Fruit fly (Drosophila melanogaster) whole organism, embryonic: Measurements from ENCODE around the gene lectin-37Da.

Experiments used
- Adf1 ChIP-seq: fragments of 200-800 bp; sonication (Bioruptor generic); IDR thresholded peaks from 2 replicates; pipeline ENCODE4 v1.3.6; 2022; ENCODE audit warnings: missing biosample characterization, missing genetic modification characterization
- CG11085 ChIP-seq: fragments of 200-800 bp; sonication (Bioruptor generic); IDR thresholded peaks from 2 replicates; pipeline ENCODE4 v1.3.6; 2022; ENCODE audit warnings: missing biosample characterization, missing genetic modification characterization
- CG11247 ChIP-seq: fragments of 200-800 bp; sonication (Bioruptor generic); IDR thresholded peaks from 2 replicates; pipeline ENCODE4 v1.3.6; 2022; ENCODE audit warnings: missing biosample characterization, missing genetic modification characterization
- CG11398 ChIP-seq: fragments of 200-800 bp; sonication (Bioruptor generic); optimal IDR thresholded peaks from 2 replicates; lab custom pipeline; 2016; ENCODE audit warnings: missing biosample characterization, missing genetic modification characterization
- CG11696 ChIP-seq: fragments of 200-800 bp; sonication (Bioruptor generic); IDR thresholded peaks from 2 replicates; pipeline ENCODE4 v1.3.6; 2022; ENCODE audit warnings: missing biosample characterization, missing genetic modification characterization
- CG15696 ChIP-seq: fragments of 200-800 bp; sonication (Bioruptor generic); optimal IDR thresholded peaks from 2 replicates; lab custom pipeline; 2019; ENCODE audit warnings: missing biosample characterization, mild to moderate bottlenecking, missing genetic modification characterization, moderate library complexity
- CG4360 ChIP-seq: fragments of 200-800 bp; sonication (Bioruptor generic); IDR thresholded peaks from 2 replicates; pipeline ENCODE4 v1.3.6; 2022; ENCODE audit warnings: missing biosample characterization, missing genetic modification characterization
- CG6791 ChIP-seq: fragments of 200-800 bp; sonication (Bioruptor generic); IDR thresholded peaks from 3 replicates; pipeline ENCODE4 v1.3.6; 2022; ENCODE audit warnings: missing biosample characterization, missing genetic modification characterization; ENCODE audit not compliant: partially characterized antibody
- CG8359 ChIP-seq: fragments of 200-800 bp; sonication (Bioruptor generic); optimal IDR thresholded peaks from 2 replicates; lab custom pipeline; 2017; ENCODE audit warnings: missing biosample characterization, mild to moderate bottlenecking, missing genetic modification characterization, borderline replicate concordance
- CG8478 ChIP-seq: fragments of >200 bp; optimal IDR thresholded peaks from 2 replicates; lab custom pipeline; 2018
- CG9215 ChIP-seq: fragments of 200-800 bp; sonication (Bioruptor generic); IDR thresholded peaks from 2 replicates; pipeline ENCODE4 v1.3.6; 2022; ENCODE audit warnings: missing biosample characterization, missing genetic modification characterization
- CG9609 ChIP-seq: fragments of 200-800 bp; sonication (Bioruptor generic); optimal IDR thresholded peaks from 3 replicates; lab custom pipeline; 2016; ENCODE audit warnings: missing biosample characterization, missing genetic modification characterization
- CG9932 ChIP-seq: fragments of 200-800 bp; sonication (Bioruptor generic); IDR thresholded peaks from 2 replicates; pipeline ENCODE4 v1.3.6; 2022; ENCODE audit warnings: missing biosample characterization, missing genetic modification characterization
- Camta ChIP-seq: fragments of 200-800 bp; sonication (Bioruptor generic); optimal IDR thresholded peaks from 2 replicates; lab custom pipeline; 2016; ENCODE audit warnings: missing biosample characterization, missing genetic modification characterization
- D ChIP-seq, 2 experiments: fragments of 200-800 bp in 1 of 2; fragments of >200 bp in 1 of 2; sonication (Bioruptor generic) in 1 of 2; optimal IDR thresholded peaks; 2 replicates in 1 of 2; 3 replicates in 1 of 2; lab custom pipeline; 2017; ENCODE audit warnings: mild to moderate bottlenecking in 1 of 2, missing biosample characterization in 1 of 2, missing genetic modification characterization in 1 of 2, missing genetic modification reagents in 1 of 2
- Deaf1 ChIP-seq: fragments of 200-800 bp; optimal IDR thresholded peaks from 3 replicates; lab custom pipeline; 2019; ENCODE audit warnings: missing biosample characterization, mild to moderate bottlenecking, missing genetic modification characterization, moderate library complexity
- Dp ChIP-seq: fragments of 200-800 bp; sonication (Bioruptor generic); optimal IDR thresholded peaks from 2 replicates; lab custom pipeline; 2018; ENCODE audit warnings: missing biosample characterization, mild to moderate bottlenecking, missing genetic modification characterization, moderate library complexity
- Drgx ChIP-seq: fragments of 200-800 bp; sonication (Bioruptor generic); IDR thresholded peaks from 2 replicates; pipeline ENCODE4 v1.3.6; 2022; ENCODE audit warnings: missing biosample characterization, missing genetic modification characterization
- Fer2 ChIP-seq: fragments of 200-800 bp; sonication (Bioruptor generic); optimal IDR thresholded peaks from 2 replicates; lab custom pipeline; 2018; ENCODE audit warnings: missing biosample characterization, mild to moderate bottlenecking, missing genetic modification characterization, moderate library complexity
- Fer3 ChIP-seq: fragments of 200-800 bp; sonication (Bioruptor generic); optimal IDR thresholded peaks from 2 replicates; lab custom pipeline; 2018; ENCODE audit warnings: missing biosample characterization, mild to moderate bottlenecking, missing genetic modification characterization, moderate library complexity
- Jarid2 ChIP-seq: fragments of 200-800 bp; sonication (Bioruptor generic); optimal IDR thresholded peaks from 3 replicates; lab custom pipeline; 2017; ENCODE audit warnings: mild to moderate bottlenecking, missing biosample characterization, missing genetic modification reagents, missing genetic modification characterization
- Mad ChIP-seq: fragments of 200-800 bp; sonication (Bioruptor generic); optimal IDR thresholded peaks from 2 replicates; lab custom pipeline; 2016; ENCODE audit warnings: missing biosample characterization, missing genetic modification characterization
- Mes4 ChIP-seq: fragments of 200-800 bp; sonication (Bioruptor generic); optimal IDR thresholded peaks from 2 replicates; lab custom pipeline; 2016; ENCODE audit warnings: missing biosample characterization, missing genetic modification characterization
- Nf-YB ChIP-seq: fragments of 200-800 bp; sonication (Bioruptor generic); optimal IDR thresholded peaks from 3 replicates; lab custom pipeline; 2019; ENCODE audit warnings: missing biosample characterization, mild to moderate bottlenecking, missing genetic modification characterization, moderate library complexity
- Nf-YC ChIP-seq: fragments of 200-800 bp; optimal IDR thresholded peaks from 3 replicates; lab custom pipeline; 2019; ENCODE audit warnings: missing biosample characterization, mild to moderate bottlenecking, missing genetic modification characterization, moderate library complexity
- Rfx ChIP-seq: fragments of 200-800 bp; sonication (Bioruptor generic); IDR thresholded peaks from 2 replicates; pipeline ENCODE4 v1.3.6; 2022; ENCODE audit warnings: missing biosample characterization, missing genetic modification characterization
- Side ChIP-seq: fragments of 200-800 bp; sonication (Bioruptor generic); optimal IDR thresholded peaks from 2 replicates; lab custom pipeline; 2016; ENCODE audit warnings: missing biosample characterization, missing genetic modification characterization
- Taf1 ChIP-seq: fragments of 200-800 bp; sonication (Bioruptor generic); IDR thresholded peaks from 2 replicates; pipeline ENCODE4 v1.3.6; 2022; ENCODE audit warnings: missing biosample characterization, missing genetic modification characterization
- Trl ChIP-seq, 3 experiments: fragments of >200 bp in 2 of 3; fragments of 200-800 bp in 1 of 3; sonication (Bioruptor generic) in 1 of 3; optimal IDR thresholded peaks; 2 replicates in 1 of 3; 3 replicates in 2 of 3; lab custom pipeline; 2016 to 2017; ENCODE audit warnings: missing biosample characterization in 1 of 3, missing genetic modification characterization in 1 of 3
- Xrp1 ChIP-seq: fragments of 200-800 bp; sonication (Bioruptor generic); IDR thresholded peaks from 2 replicates; pipeline ENCODE4 v1.3.6; 2022; ENCODE audit warnings: missing biosample characterization, missing genetic modification characterization
- abd-A ChIP-seq: fragments of 200-800 bp; sonication (Bioruptor generic); optimal IDR thresholded peaks from 3 replicates; lab custom pipeline; 2019; ENCODE audit warnings: missing biosample characterization, mild to moderate bottlenecking, missing genetic modification characterization, moderate library complexity
- cato ChIP-seq: fragments of 200-800 bp; sonication (Bioruptor generic); optimal IDR thresholded peaks from 2 replicates; lab custom pipeline; 2016; ENCODE audit warnings: missing biosample characterization, missing genetic modification characterization, borderline replicate concordance
- cg ChIP-seq: fragments of 200-800 bp; sonication (Bioruptor generic); optimal IDR thresholded peaks from 3 replicates; lab custom pipeline; 2019; ENCODE audit warnings: missing biosample characterization, mild to moderate bottlenecking, missing genetic modification characterization, moderate library complexity
- chinmo ChIP-seq: fragments of 200-800 bp; sonication (Bioruptor generic); IDR thresholded peaks from 4 replicates; pipeline ENCODE4 v1.3.6; 2022; ENCODE audit warnings: missing biosample characterization, missing genetic modification characterization; ENCODE audit not compliant: partially characterized antibody
- dysf ChIP-seq: fragments of 200-800 bp; sonication (Bioruptor generic); IDR thresholded peaks from 3 replicates; pipeline ENCODE4 v1.3.6; 2022; ENCODE audit warnings: missing biosample characterization, missing genetic modification characterization
- grau ChIP-seq: fragments of 200-800 bp; optimal IDR thresholded peaks from 3 replicates; lab custom pipeline; 2019; ENCODE audit warnings: missing biosample characterization, mild to moderate bottlenecking, missing genetic modification characterization, moderate library complexity
- hbn ChIP-seq: fragments of 200-800 bp; sonication (Bioruptor generic); IDR thresholded peaks from 2 replicates; pipeline ENCODE4 v1.3.6; 2022; ENCODE audit warnings: missing biosample characterization, missing genetic modification characterization; ENCODE audit not compliant: partially characterized antibody
- lab ChIP-seq: fragments of 200-800 bp; sonication (Bioruptor generic); optimal IDR thresholded peaks from 3 replicates; lab custom pipeline; 2017; ENCODE audit warnings: missing biosample characterization, missing genetic modification characterization, mild to moderate bottlenecking, moderate library complexity, missing genetic modification reagents
- lmd ChIP-seq: fragments of 200-800 bp; sonication (Bioruptor generic); IDR thresholded peaks from 2 replicates; pipeline ENCODE4 v1.3.6; 2022; ENCODE audit warnings: missing biosample characterization, missing genetic modification characterization
- lola ChIP-seq, 3 experiments: fragments of >200 bp in 2 of 3; fragments of 200-800 bp in 1 of 3; sonication (Bioruptor generic) in 1 of 3; optimal IDR thresholded peaks; 2 replicates each; lab custom pipeline; 2017 to 2019; ENCODE audit warnings: missing biosample characterization in 3 of 3, missing genetic modification characterization in 3 of 3, mild to moderate bottlenecking in 1 of 3, moderate library complexity in 1 of 3
- nerfin-1 ChIP-seq: fragments of 200-800 bp; sonication (Bioruptor generic); optimal IDR thresholded peaks from 3 replicates; lab custom pipeline; 2019; ENCODE audit warnings: missing biosample characterization, mild to moderate bottlenecking, missing genetic modification characterization, moderate library complexity
- otp ChIP-seq: fragments of 200-800 bp; sonication (Bioruptor generic); IDR thresholded peaks from 3 replicates; pipeline ENCODE4, ENCODE4 v1.3.6; 2022; ENCODE audit warnings: missing biosample characterization, missing genetic modification characterization
- pnt ChIP-seq: fragments of 200-800 bp; sonication (Bioruptor generic); optimal IDR thresholded peaks from 3 replicates; lab custom pipeline; 2016; ENCODE audit warnings: missing biosample characterization, missing genetic modification characterization
- pzg ChIP-seq: fragments of 200-800 bp; sonication (Bioruptor generic); optimal IDR thresholded peaks from 3 replicates; lab custom pipeline; 2018; ENCODE audit warnings: missing biosample characterization, mild to moderate bottlenecking, missing genetic modification characterization, moderate library complexity
- ranshi ChIP-seq: fragments of 200-800 bp; sonication (Bioruptor generic); IDR thresholded peaks from 2 replicates; pipeline ENCODE4 v1.3.6; 2022; ENCODE audit warnings: missing biosample characterization, missing genetic modification characterization
- sens-2 ChIP-seq: fragments of 200-800 bp; sonication (Bioruptor generic); IDR thresholded peaks from 2 replicates; pipeline ENCODE4 v1.3.6; 2022; ENCODE audit warnings: missing biosample characterization, missing genetic modification characterization
- sna ChIP-seq: fragments of 200-800 bp; sonication (Bioruptor generic); IDR thresholded peaks from 2 replicates; pipeline ENCODE4 v1.3.6; 2022; ENCODE audit warnings: missing biosample characterization, missing genetic modification characterization; ENCODE audit not compliant: partially characterized antibody
- sob ChIP-seq: fragments of 200-800 bp; sonication (Bioruptor generic); IDR thresholded peaks from 2 replicates; pipeline ENCODE4 v1.3.6; 2022; ENCODE audit warnings: missing biosample characterization, missing genetic modification characterization
- vvl ChIP-seq: fragments of 200-800 bp; sonication (Bioruptor generic); IDR thresholded peaks from 2 replicates; pipeline ENCODE4 v1.3.6; 2022; ENCODE audit warnings: missing biosample characterization, missing genetic modification characterization

The lectin-37Da gene

DNA sequence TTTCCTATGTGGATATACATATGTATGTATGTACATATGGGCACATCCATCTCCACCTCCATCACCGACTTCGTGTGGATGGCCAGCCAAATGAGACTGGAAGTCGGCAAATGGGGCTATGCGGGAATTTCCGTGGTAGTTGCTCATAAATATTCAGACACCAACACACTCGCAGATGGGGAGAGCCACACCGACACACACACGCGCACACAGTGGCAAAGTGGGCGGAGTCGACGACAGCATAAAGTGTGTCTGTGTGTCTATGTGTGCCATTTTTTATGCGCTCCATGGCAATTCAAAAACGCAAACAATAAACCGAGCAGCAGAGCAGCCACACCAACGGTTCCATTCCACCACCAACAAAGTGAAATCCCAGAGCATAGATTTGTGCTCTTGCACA is 44.8 kb downstream of the lectin-37Da start:
- TF ChIP-seq Nf-YB (GFP tag; lab: Kevin White, UChicago) = peak; percentile 84
- TF ChIP-seq Rfx (GFP tag; lab: Robert Waterston, UW) = 0 out of 2 replicates have a peak, but pooled peaks have one; percentile 20
- TF ChIP-seq nerfin-1 (tag; lab: Kevin White, UChicago) = peak; percentile 28
- no peak for TF ChIP-seq dysf (GFP tag; lab: Robert Waterston, UW)
- peak; percentile 73 for TF ChIP-seq abd-A (tag; lab: Kevin White, UChicago)
- peak in 1 of 2 experiments; percentile 7 for TF ChIP-seq Trl (optimal IDR thresholded peaks at IDR 0.05; lab: Kevin White, UChicago)
- TF ChIP-seq Trl (GFP tag; optimal IDR thresholded peaks at IDR 0.05; lab: Kevin White, UChicago) = no peak
- peak; percentile 93 for TF ChIP-seq Nf-YC (tag; lab: Kevin White, UChicago)
- TF ChIP-seq Deaf1 (tag; lab: Kevin White, UChicago) = peak; percentile 76
- TF ChIP-seq CG9932 = 0 out of 2 replicates have a peak, but pooled peaks have one; percentile 31
- TF ChIP-seq CG6791 (GFP tag; lab: Robert Waterston, UW) = 0 out of 3 replicates have a peak, but pooled peaks have one; percentile 15
- TF ChIP-seq cg (GFP tag; lab: Kevin White, UChicago) = peak; percentile 78
- TF ChIP-seq Drgx = 0 out of 2 replicates have a peak, but pooled peaks have one; percentile 5
- no peak for TF ChIP-seq sens-2
- 0 out of 4 replicates have a peak, but pooled peaks have one; percentile 34 for TF ChIP-seq chinmo (GFP tag; lab: Robert Waterston, UW)
- TF ChIP-seq grau (tag; lab: Kevin White, UChicago) = no peak
- no peak for TF ChIP-seq cato (GFP tag; lab: Kevin White, UChicago)
- TF ChIP-seq Dp = no peak
- peak; percentile 45 for TF ChIP-seq CG8478
- TF ChIP-seq Fer3 (tag; lab: Kevin White, UChicago) = no peak
- peak; percentile 13; the same call in 1 of the 2 replicates for TF ChIP-seq CG4360 (GFP tag; lab: Robert Waterston, UW)
- peak; percentile 7; the same call in 1 of the 2 replicates for TF ChIP-seq Adf1 (GFP tag; lab: Robert Waterston, UW)

dm6 chr2L:19463405-19463804 is 45.3 kb downstream of the lectin-37Da start:
- no peak for TF ChIP-seq CG8359 (GFP tag; lab: Kevin White, UChicago)
- TF ChIP-seq lola (GFP tag; optimal IDR thresholded peaks at IDR 0.05; lab: Kevin White, UChicago) = peak in 1 of 3 experiments; percentile 28
- TF ChIP-seq sob (GFP tag; lab: Robert Waterston, UW) = no peak
- no peak for TF ChIP-seq sna
- TF ChIP-seq vvl (GFP tag; lab: Robert Waterston, UW) = no peak
- no peak for TF ChIP-seq D (optimal IDR thresholded peaks at IDR 0.05; lab: Kevin White, UChicago)
- TF ChIP-seq D (GFP tag; optimal IDR thresholded peaks at IDR 0.05; lab: Kevin White, UChicago) = no peak
- TF ChIP-seq Camta (GFP tag; lab: Kevin White, UChicago) = no peak
- no peak for TF ChIP-seq CG9215 (GFP tag; lab: Robert Waterston, UW)
- no peak for TF ChIP-seq CG11696
- TF ChIP-seq lab (GFP tag; lab: Kevin White, UChicago) = no peak
- no peak for TF ChIP-seq CG11085 (GFP tag; lab: Robert Waterston, UW)
- no peak for TF ChIP-seq hbn
- TF ChIP-seq Fer2 (tag; lab: Kevin White, UChicago) = no peak
- TF ChIP-seq pnt (GFP tag; lab: Kevin White, UChicago) = no peak
- no peak for TF ChIP-seq CG11247 (GFP tag; lab: Robert Waterston, UW)
- TF ChIP-seq pzg (GFP tag; lab: Kevin White, UChicago) = no peak
- no peak for TF ChIP-seq otp (GFP tag; lab: Robert Waterston, UW)
- no peak for TF ChIP-seq Jarid2 (GFP tag; lab: Kevin White, UChicago)
- TF ChIP-seq Side = no peak
- TF ChIP-seq Mes4 (GFP tag; lab: Kevin White, UChicago) = no peak
- no peak for TF ChIP-seq Taf1 (GFP tag; lab: Robert Waterston, UW)
- TF ChIP-seq CG15696 (tag; lab: Kevin White, UChicago) = no peak
- no peak for TF ChIP-seq CG9609 (GFP tag; lab: Kevin White, UChicago)
- TF ChIP-seq lmd = no peak
- TF ChIP-seq Mad = no peak
- TF ChIP-seq ranshi (GFP tag; lab: Robert Waterston, UW) = no peak
- TF ChIP-seq CG11398 = no peak
- no peak for TF ChIP-seq Nf-YC (tag; lab: Kevin White, UChicago)
- no peak; the same call in 1 of the 2 replicates for TF ChIP-seq Xrp1 (GFP tag; lab: Robert Waterston, UW)
